Worm (Caenorhabditis elegans): ENCODE measurements around the gene F58B4.6.

DNA sequence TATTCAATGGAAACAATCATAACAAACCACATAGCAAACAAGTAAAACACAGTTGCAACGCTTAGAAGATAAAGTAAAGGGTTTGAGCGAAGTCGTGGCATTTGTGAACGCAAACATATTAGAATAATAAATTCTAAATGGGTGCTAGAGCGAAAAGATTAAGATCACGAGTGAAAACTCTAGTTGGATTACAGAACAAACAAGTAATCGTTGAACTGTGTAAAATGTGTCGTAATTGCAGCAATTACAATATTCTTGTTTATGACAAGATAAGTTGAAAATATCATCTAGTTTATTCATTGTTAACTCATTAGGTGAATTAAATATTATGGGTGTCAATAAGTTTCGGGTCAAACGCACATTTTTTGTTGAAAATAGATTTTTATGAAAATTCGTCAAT lies 22.1 kb upstream of the F58B4.6 start, which contains the start of gene F32D8.8:
- TF ChIP-seq skn-1 (tag; optimal IDR thresholded peaks at IDR 0.05) (no peak), nhr-11 (tag; optimal IDR thresholded peaks at IDR 0.05) (no peak), eor-1 (tag; optimal IDR thresholded peaks at IDR 0.05) (no peak)
